Worm (Caenorhabditis elegans): ENCODE results near the gene C44B11.1.

DNA sequence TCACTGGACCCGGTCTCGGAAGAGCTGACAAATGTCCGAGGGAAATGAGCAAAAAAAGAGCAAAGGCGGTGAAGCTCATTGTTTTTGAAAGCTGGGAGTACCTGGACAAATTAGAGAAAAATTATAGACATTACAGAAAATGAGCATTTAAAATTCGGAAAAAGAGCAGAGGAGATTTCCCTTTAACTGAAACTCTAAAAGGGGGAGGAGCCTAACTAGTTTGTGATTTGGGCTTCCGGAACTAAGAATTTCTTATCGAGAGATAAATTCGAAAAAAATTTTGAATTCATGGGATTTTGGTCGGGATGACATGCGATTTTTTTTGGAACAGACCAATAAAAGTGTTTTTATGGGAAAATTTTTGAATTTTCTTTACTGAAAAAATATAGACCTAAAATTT is 11.4 kb upstream of the C44B11.1 start, which contains the start of gene C44B11.4:
- TF ChIP-seq dao-5 (tag; optimal IDR thresholded peaks at IDR 0.05) (no peak), him-1 (tag; optimal IDR thresholded peaks at IDR 0.05) (no peak), W03F9.2 (tag; optimal IDR thresholded peaks at IDR 0.05) (no peak)
